Worm (Caenorhabditis elegans) whole organism, young adult: ENCODE measurements around the gene skr-7.

Source experiments
- F55B11.4 ChIP-seq: sonication (generic microtip); optimal IDR thresholded peaks from 2 replicates; lab custom pipeline; 2016; ENCODE audit warnings: missing compliant biosample characterization, missing genetic modification characterization, borderline replicate concordance; ENCODE audit not compliant: insufficient read depth
- K11D2.4 ChIP-seq: fragments of 200-800 bp; sonication (Bioruptor generic); IDR thresholded peaks from 2 replicates; pipeline ENCODE4 v1.3.6; 2022; ENCODE audit warnings: missing genetic modification reagents, missing genetic modification characterization, missing compliant biosample characterization
- dpl-1 ChIP-seq: fragments of 150-350 bp; optimal IDR thresholded peaks from 2 replicates; lab custom pipeline; 2014; ENCODE audit warnings: missing biosample characterization, missing genetic modification reagents, missing genetic modification characterization
- snpc-4 ChIP-seq, 5 experiments: fragments of 150-350 bp in 1 of 5; sonication (generic microtip) in 4 of 5; optimal IDR thresholded peaks; 2 replicates each; lab custom pipeline; 2014 to 2018; ENCODE audit warnings: missing genetic modification characterization in 5 of 5, missing biosample characterization in 3 of 5, antibody characterized with exemption in 2 of 5, mild to moderate bottlenecking in 2 of 5, missing compliant biosample characterization in 2 of 5, missing genotype in 2 of 5, moderate library complexity in 2 of 5, missing genetic modification reagents in 1 of 5

ce11 chrV:4414613-4415071, 7.6 kb upstream of the skr-7 start, which contains the start of gene grl-5:
- TF ChIP-seq dpl-1 (GFP tag; lab: Kevin White, UChicago) = no peak
- no peak for TF ChIP-seq K11D2.4
- TF ChIP-seq snpc-4 (GFP tag; optimal IDR thresholded peaks at IDR 0.05; lab: Kevin White, UChicago) = no peak
- TF ChIP-seq snpc-4 (tag; optimal IDR thresholded peaks at IDR 0.05; lab: Kevin White, UChicago) = no peak
- no peak for TF ChIP-seq F55B11.4
